Worm (Caenorhabditis elegans) whole organism, young adult: ENCODE data around the gene try-3.

Source experiments
- B0019.2 ChIP-seq: fragments of 200-800 bp; sonication (Bioruptor generic); conservative IDR thresholded peaks from 2 replicates; pipeline ENCODE4 v1.3.6; 2022; ENCODE audit warnings: missing genetic modification reagents, missing genetic modification characterization, missing compliant biosample characterization
- C06A6.2 ChIP-seq: fragments of 200-800 bp; sonication (Bioruptor generic); conservative IDR thresholded peaks from 2 replicates; pipeline ENCODE4 v1.3.6; 2022; ENCODE audit warnings: missing genetic modification characterization, missing compliant biosample characterization
- C17E4.6 ChIP-seq: fragments of 200-800 bp; sonication (Bioruptor generic); IDR thresholded peaks from 2 replicates; pipeline ENCODE4 v1.3.6; 2022; ENCODE audit warnings: missing genetic modification reagents, missing genetic modification characterization, missing compliant biosample characterization
- F33H1.4 ChIP-seq: fragments of 200-800 bp; sonication (Bioruptor generic); IDR thresholded peaks from 2 replicates; pipeline ENCODE4 v1.3.6; 2022; ENCODE audit warnings: missing genetic modification reagents, missing genetic modification characterization, missing compliant biosample characterization
- F39B2.1 ChIP-seq: fragments of 200-800 bp; sonication (Bioruptor generic); IDR thresholded peaks from 2 replicates; pipeline ENCODE4 v1.3.6; 2022; ENCODE audit warnings: missing genetic modification reagents, missing genetic modification characterization, missing compliant biosample characterization
- F52B5.7 ChIP-seq: sonication (generic microtip); optimal IDR thresholded peaks from 2 replicates; lab custom pipeline; 2016; ENCODE audit warnings: mild to moderate bottlenecking, missing genetic modification characterization, missing compliant biosample characterization
- F57C9.4 ChIP-seq: sonication (generic microtip); optimal IDR thresholded peaks from 2 replicates; lab custom pipeline; 2017; ENCODE audit warnings: mild to moderate bottlenecking, missing genetic modification characterization, missing compliant biosample characterization
- T26A5.8 ChIP-seq: sonication (generic microtip); optimal IDR thresholded peaks from 2 replicates; lab custom pipeline; 2016; ENCODE audit warnings: missing genetic modification characterization, missing compliant biosample characterization
- Y56A3A.18 ChIP-seq: fragments of 200-800 bp; sonication (Bioruptor generic); IDR thresholded peaks from 2 replicates; pipeline ENCODE4 v1.3.6; 2022; ENCODE audit warnings: missing genetic modification reagents, missing genetic modification characterization, missing compliant biosample characterization
- Y95B8A.8 ChIP-seq: fragments of 200-800 bp; sonication (Bioruptor generic); IDR thresholded peaks from 2 replicates; pipeline ENCODE4 v1.3.6; 2022; ENCODE audit warnings: missing genetic modification reagents, missing genetic modification characterization, missing compliant biosample characterization
- ZK185.1 ChIP-seq: sonication (generic microtip); optimal IDR thresholded peaks from 2 replicates; lab custom pipeline; 2016; ENCODE audit warnings: mild to moderate bottlenecking, missing genetic modification characterization, missing compliant biosample characterization; ENCODE audit not compliant: poor library complexity, severe bottlenecking
- attf-6 ChIP-seq: fragments of 200-800 bp; sonication (Bioruptor generic); IDR thresholded peaks from 2 replicates; pipeline ENCODE4 v1.3.6; 2022; ENCODE audit warnings: missing genetic modification reagents, missing genetic modification characterization, missing compliant biosample characterization
- bed-1 ChIP-seq: fragments of 200-800 bp; sonication (Bioruptor generic); IDR thresholded peaks from 2 replicates; pipeline ENCODE4 v1.3.6; 2022; ENCODE audit warnings: missing genetic modification reagents, missing genetic modification characterization, missing compliant biosample characterization
- ccch-3 ChIP-seq: fragments of 200-800 bp; sonication (Bioruptor generic); optimal IDR thresholded peaks from 2 replicates; lab custom pipeline; 2018; ENCODE audit warnings: mild to moderate bottlenecking, missing genetic modification characterization, missing compliant biosample characterization
- cebp-1 ChIP-seq, 2 experiments: fragments of 200-800 bp in 1 of 2; sonication (Bioruptor generic) in 1 of 2; sonication (generic microtip) in 1 of 2; IDR thresholded peaks in 1 of 2; optimal IDR thresholded peaks in 1 of 2; 2 replicates each; pipeline versions ENCODE4 v1.3.6 to Lab custom; 2017 to 2022; ENCODE audit warnings: missing compliant biosample characterization in 2 of 2, missing genetic modification characterization in 2 of 2, mild to moderate bottlenecking in 1 of 2, missing genetic modification reagents in 1 of 2, moderate library complexity in 1 of 2
- ceh-27 ChIP-seq: fragments of 200-800 bp; sonication (Bioruptor generic); optimal IDR thresholded peaks from 2 replicates; lab custom pipeline; 2018; ENCODE audit warnings: mild to moderate bottlenecking, missing genetic modification characterization, moderate library complexity, missing compliant biosample characterization
- ceh-79 ChIP-seq: sonication (generic microtip); optimal IDR thresholded peaks from 2 replicates; lab custom pipeline; 2017; ENCODE audit warnings: mild to moderate bottlenecking, missing genetic modification characterization, missing compliant biosample characterization
- chd-7 ChIP-seq: sonication (generic microtip); optimal IDR thresholded peaks from 2 replicates; lab custom pipeline; 2016; ENCODE audit warnings: mild to moderate bottlenecking, missing genetic modification characterization, moderate library complexity, missing compliant biosample characterization
- die-1 ChIP-seq: sonication (generic microtip); optimal IDR thresholded peaks from 2 replicates; lab custom pipeline; 2016; ENCODE audit warnings: missing genotype, mild to moderate bottlenecking, missing genetic modification characterization, missing compliant biosample characterization
- dpff-1 ChIP-seq: sonication (generic microtip); optimal IDR thresholded peaks from 2 replicates; lab custom pipeline; 2017; ENCODE audit warnings: mild to moderate bottlenecking, missing genetic modification characterization, missing compliant biosample characterization
- dpl-1 ChIP-seq: fragments of 150-350 bp; optimal IDR thresholded peaks from 2 replicates; lab custom pipeline; 2014; ENCODE audit warnings: missing biosample characterization, missing genetic modification reagents, missing genetic modification characterization
- ets-4 ChIP-seq: fragments of 200-800 bp; sonication (Bioruptor generic); optimal IDR thresholded peaks from 2 replicates; lab custom pipeline; 2018; ENCODE audit warnings: mild to moderate bottlenecking, missing genetic modification characterization, missing compliant biosample characterization
- gei-17 ChIP-seq: fragments of 200-800 bp; sonication (Bioruptor generic); optimal IDR thresholded peaks from 2 replicates; lab custom pipeline; 2018; ENCODE audit warnings: mild to moderate bottlenecking, missing genetic modification characterization, missing compliant biosample characterization
- him-1 ChIP-seq: sonication (generic microtip); optimal IDR thresholded peaks from 2 replicates; lab custom pipeline; 2016; ENCODE audit warnings: missing genotype, missing genetic modification reagents, missing genetic modification characterization, missing compliant biosample characterization
- hmg-1.2 ChIP-seq: fragments of 200-800 bp; sonication (Bioruptor generic); IDR thresholded peaks from 2 replicates; pipeline ENCODE4 v1.3.6; 2022; ENCODE audit warnings: missing genetic modification reagents, missing genetic modification characterization, missing compliant biosample characterization
- hmg-20 ChIP-seq: fragments of 200-800 bp; sonication (Bioruptor generic); IDR thresholded peaks from 2 replicates; pipeline ENCODE4 v1.3.6; 2022; ENCODE audit warnings: missing genetic modification reagents, missing genetic modification characterization, missing compliant biosample characterization
- hsf-1 ChIP-seq: fragments of 200-800 bp; sonication (Bioruptor generic); IDR thresholded peaks from 2 replicates; pipeline ENCODE4 v1.3.6; 2022; ENCODE audit warnings: missing genetic modification reagents, missing genetic modification characterization, missing compliant biosample characterization
- lin-26 ChIP-seq: fragments of 200-800 bp; sonication (Bioruptor generic); IDR thresholded peaks from 2 replicates; pipeline ENCODE4 v1.3.6; 2022; ENCODE audit warnings: missing genetic modification reagents, missing genetic modification characterization, missing compliant biosample characterization
- lin-54 ChIP-seq: fragments of 200-800 bp; sonication (Bioruptor generic); optimal IDR thresholded peaks from 2 replicates; lab custom pipeline; 2018; ENCODE audit warnings: mild to moderate bottlenecking, missing genetic modification characterization, missing compliant biosample characterization
- lsl-1 ChIP-seq: fragments of 200-800 bp; sonication (Bioruptor generic); optimal IDR thresholded peaks from 2 replicates; lab custom pipeline; 2018; ENCODE audit warnings: mild to moderate bottlenecking, missing genetic modification characterization, moderate library complexity, missing compliant biosample characterization
- madf-3 ChIP-seq: fragments of 200-800 bp; sonication (Bioruptor generic); IDR thresholded peaks from 2 replicates; pipeline ENCODE4 v1.3.6; 2022; ENCODE audit warnings: missing genetic modification reagents, missing genetic modification characterization, missing compliant biosample characterization
- madf-6 ChIP-seq: fragments of 200-800 bp; sonication (Bioruptor generic); IDR thresholded peaks from 2 replicates; pipeline ENCODE4 v1.3.6; 2022; ENCODE audit warnings: missing genetic modification reagents, missing genetic modification characterization, missing compliant biosample characterization
- mes-4 ChIP-seq: sonication (generic microtip); optimal IDR thresholded peaks from 2 replicates; lab custom pipeline; 2016; ENCODE audit warnings: missing genotype, missing genetic modification characterization, missing compliant biosample characterization
- mxl-1 ChIP-seq: sonication (generic microtip); optimal IDR thresholded peaks from 2 replicates; lab custom pipeline; 2016; ENCODE audit warnings: missing genetic modification characterization, missing compliant biosample characterization
- nfya-1 ChIP-seq: sonication (generic microtip); optimal IDR thresholded peaks from 2 replicates; lab custom pipeline; 2017; ENCODE audit warnings: antibody characterized with exemption, missing compliant biosample characterization, missing genetic modification characterization, borderline replicate concordance; ENCODE audit not compliant: insufficient read depth
- nhr-80 ChIP-seq: sonication (generic microtip); optimal IDR thresholded peaks from 2 replicates; lab custom pipeline; 2016; ENCODE audit warnings: missing genetic modification characterization, missing compliant biosample characterization
- rec-8 ChIP-seq, 2 experiments: sonication (generic microtip); optimal IDR thresholded peaks; 2 replicates each; lab custom pipeline; 2016; ENCODE audit warnings: mild to moderate bottlenecking in 2 of 2, missing genetic modification characterization in 2 of 2, missing genetic modification reagents in 2 of 2, missing genotype in 2 of 2, missing biosample characterization in 1 of 2, missing compliant biosample characterization in 1 of 2, moderate library complexity in 1 of 2
- sea-2 ChIP-seq: fragments of 200-800 bp; sonication (Bioruptor generic); IDR thresholded peaks from 2 replicates; pipeline ENCODE4 v1.3.6; 2022; ENCODE audit warnings: missing genetic modification characterization, missing compliant biosample characterization
- snpc-1.3 ChIP-seq: sonication (generic microtip); optimal IDR thresholded peaks from 2 replicates; lab custom pipeline; 2017; ENCODE audit warnings: missing genetic modification characterization, mild to moderate bottlenecking, missing compliant biosample characterization, antibody characterized with exemption, moderate library complexity, missing genotype, missing genetic modification reagents; ENCODE audit not compliant: insufficient read depth
- somi-1 ChIP-seq: fragments of 200-800 bp; sonication (Bioruptor generic); optimal IDR thresholded peaks from 2 replicates; lab custom pipeline; 2018; ENCODE audit warnings: mild to moderate bottlenecking, missing genetic modification characterization, missing compliant biosample characterization
- tbx-9 ChIP-seq: sonication (generic microtip); optimal IDR thresholded peaks from 2 replicates; lab custom pipeline; 2016; ENCODE audit warnings: borderline replicate concordance, missing genetic modification characterization, inconsistent platforms, missing compliant biosample characterization
- tlf-1 ChIP-seq: fragments of 200-800 bp; sonication (Bioruptor generic); optimal IDR thresholded peaks from 2 replicates; lab custom pipeline; 2018; ENCODE audit warnings: mild to moderate bottlenecking, missing genetic modification characterization, missing compliant biosample characterization
- xnd-1 ChIP-seq: sonication (generic microtip); optimal IDR thresholded peaks from 2 replicates; lab custom pipeline; 2016; ENCODE audit warnings: missing genotype, missing genetic modification reagents, missing genetic modification characterization, missing compliant biosample characterization
- zim-3 ChIP-seq: sonication (generic microtip); optimal IDR thresholded peaks from 2 replicates; lab custom pipeline; 2017; ENCODE audit warnings: mild to moderate bottlenecking, missing genetic modification characterization, moderate library complexity, missing compliant biosample characterization
- ztf-28 ChIP-seq: fragments of 200-800 bp; sonication (Bioruptor generic); IDR thresholded peaks from 2 replicates; pipeline ENCODE4 v1.3.6; 2022; ENCODE audit warnings: missing genetic modification reagents, missing genetic modification characterization, missing compliant biosample characterization
- ztf-3 ChIP-seq: fragments of 200-800 bp; sonication (Bioruptor generic); optimal IDR thresholded peaks from 2 replicates; lab custom pipeline; 2018; ENCODE audit warnings: mild to moderate bottlenecking, missing genetic modification characterization, missing compliant biosample characterization

try-3 gene

ce11 chrIV:6556624-6557368 lies at the start of gene try-3 (continued):
- TF ChIP-seq T26A5.8 (tag; lab: Kevin White, UChicago): no peak
- TF ChIP-seq F52B5.7 (tag; lab: Kevin White, UChicago): peak; percentile 75
- TF ChIP-seq F57C9.4 (tag; lab: Kevin White, UChicago): peak; percentile 42
- TF ChIP-seq nhr-80: peak; percentile 41
- TF ChIP-seq bed-1 (GFP tag; lab: Robert Waterston, UW): no peak
- no peak for TF ChIP-seq F39B2.1 (GFP tag; lab: Robert Waterston, UW)
- peak; percentile 55; the same call in 1 of the 2 replicates for TF ChIP-seq C06A6.2
- TF ChIP-seq ztf-28 (GFP tag; lab: Robert Waterston, UW): 0 out of 2 replicates have a peak, but pooled peaks have one; percentile 48
- no peak for TF ChIP-seq ccch-3 (GFP tag; lab: Kevin White, UChicago)
- peak; percentile 63; the same call in 1 of the 2 replicates for TF ChIP-seq Y95B8A.8
- TF ChIP-seq snpc-1.3: peak; percentile 75
- TF ChIP-seq hmg-1.2 (GFP tag; lab: Robert Waterston, UW): peak; percentile 70
- no peak for TF ChIP-seq gei-17 (GFP tag; lab: Kevin White, UChicago)
- TF ChIP-seq nfya-1: no peak
- peak; percentile 81 for TF ChIP-seq die-1
- TF ChIP-seq mes-4 (tag; lab: Kevin White, UChicago): no peak
- no peak for TF ChIP-seq sea-2 (GFP tag; lab: Robert Waterston, UW)
- TF ChIP-seq tlf-1 (GFP tag; lab: Kevin White, UChicago): peak; percentile 26
- TF ChIP-seq somi-1 (GFP tag; lab: Kevin White, UChicago): peak; percentile 15
- TF ChIP-seq dpl-1 (GFP tag; lab: Kevin White, UChicago): peak; percentile 15
- no peak for TF ChIP-seq zim-3
- TF ChIP-seq attf-6 (GFP tag; lab: Robert Waterston, UW): peak; percentile 82; the same call in 1 of the 2 replicates
- peak; percentile 45 for TF ChIP-seq chd-7 (tag; lab: Kevin White, UChicago)
- peak; percentile 78; the same call in 1 of the 2 replicates for TF ChIP-seq madf-3 (GFP tag; lab: Robert Waterston, UW)
- TF ChIP-seq F33H1.4 (GFP tag; lab: Robert Waterston, UW): peak; percentile 58
- 0 out of 2 replicates have a peak, but pooled peaks have one; percentile 18 for TF ChIP-seq C17E4.6 (GFP tag; lab: Robert Waterston, UW)
- TF ChIP-seq ceh-27 (GFP tag; lab: Kevin White, UChicago): peak; percentile 73
- TF ChIP-seq ets-4 (GFP tag; lab: Kevin White, UChicago): peak; percentile 13
- TF ChIP-seq ZK185.1 (tag; lab: Kevin White, UChicago): peak; percentile 74
- TF ChIP-seq lin-54: peak; percentile 74
- peak; percentile 57 for TF ChIP-seq cebp-1 (GFP tag; IDR thresholded peaks at IDR 0.05; lab: Robert Waterston, UW)
- peak; percentile 73 for TF ChIP-seq cebp-1 (tag; optimal IDR thresholded peaks at IDR 0.05; lab: Kevin White, UChicago)
- TF ChIP-seq him-1 (tag; lab: Kevin White, UChicago): peak; percentile 94
- TF ChIP-seq ztf-3 (GFP tag; lab: Kevin White, UChicago): peak; percentile 18
- TF ChIP-seq xnd-1 (tag; lab: Kevin White, UChicago): no peak
- TF ChIP-seq rec-8 (tag; optimal IDR thresholded peaks at IDR 0.05; lab: Kevin White, UChicago): peak; percentile 18 to 46
- peak; percentile 17 for TF ChIP-seq ceh-79 (tag; lab: Kevin White, UChicago)
- TF ChIP-seq dpff-1 (tag; lab: Kevin White, UChicago): peak; percentile 50
- TF ChIP-seq tbx-9 (tag; lab: Kevin White, UChicago): no peak
- peak; percentile 54 for TF ChIP-seq mxl-1 (tag; lab: Kevin White, UChicago)
- TF ChIP-seq hsf-1 (GFP tag; lab: Robert Waterston, UW): peak; percentile 49; the same call in 1 of the 2 replicates
- TF ChIP-seq hmg-20 (GFP tag; lab: Robert Waterston, UW): peak; percentile 71
- TF ChIP-seq lin-26: peak; percentile 85
- TF ChIP-seq lsl-1: peak; percentile 32
- peak; percentile 50; the same call in 1 of the 2 replicates for TF ChIP-seq B0019.2
- peak; percentile 73 for TF ChIP-seq madf-6 (GFP tag; lab: Robert Waterston, UW)
- 0 out of 2 replicates have a peak, but pooled peaks have one; percentile 27 for TF ChIP-seq Y56A3A.18 (GFP tag; lab: Robert Waterston, UW)
